Worm (Caenorhabditis elegans) whole organism, L4/young adult: ENCODE data around the gene irld-38.

ENCODE experiments used
- W03F9.2 ChIP-seq: fragments of 150-350 bp; optimal IDR thresholded peaks from 2 replicates; lab custom pipeline; 2014; ENCODE audit warnings: missing biosample characterization, missing genetic modification characterization
- dao-5 ChIP-seq: sonication (generic microtip); optimal IDR thresholded peaks from 2 replicates; lab custom pipeline; 2016; ENCODE audit warnings: missing genotype, missing genetic modification characterization, moderate library complexity, missing compliant biosample characterization
- him-1 ChIP-seq: sonication (generic microtip); optimal IDR thresholded peaks from 2 replicates; lab custom pipeline; 2016; ENCODE audit warnings: missing genotype, missing genetic modification reagents, missing genetic modification characterization, missing compliant biosample characterization

Gene irld-38

DNA sequence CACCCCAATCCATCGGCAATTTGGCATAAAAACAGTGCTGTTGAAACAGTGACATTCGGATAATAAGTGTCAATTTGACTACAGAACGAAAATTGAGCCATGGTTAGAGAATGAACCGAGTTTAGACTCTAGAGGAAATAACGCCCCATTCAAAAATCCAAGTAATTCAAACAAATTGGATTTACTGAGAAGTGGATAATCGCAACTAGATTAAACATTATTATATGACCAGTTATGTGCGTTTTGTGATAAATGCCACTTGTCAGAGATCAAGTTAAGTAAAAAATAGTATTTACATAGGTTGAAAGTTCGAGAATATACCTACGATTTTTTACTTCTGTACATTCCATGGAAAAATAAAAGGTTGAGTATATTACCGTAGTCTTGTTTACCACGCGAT lies 46.9 kb downstream of the irld-38 start, which contains the start of gene srw-139:
Gene srw-139, minus strand, starts transcription at position 101 of the 400 bp plus-strand sequence.
- no peak for TF ChIP-seq W03F9.2 (tag; lab: Kevin White, UChicago)
- no peak for TF ChIP-seq him-1 (tag; lab: Kevin White, UChicago)

DNA sequence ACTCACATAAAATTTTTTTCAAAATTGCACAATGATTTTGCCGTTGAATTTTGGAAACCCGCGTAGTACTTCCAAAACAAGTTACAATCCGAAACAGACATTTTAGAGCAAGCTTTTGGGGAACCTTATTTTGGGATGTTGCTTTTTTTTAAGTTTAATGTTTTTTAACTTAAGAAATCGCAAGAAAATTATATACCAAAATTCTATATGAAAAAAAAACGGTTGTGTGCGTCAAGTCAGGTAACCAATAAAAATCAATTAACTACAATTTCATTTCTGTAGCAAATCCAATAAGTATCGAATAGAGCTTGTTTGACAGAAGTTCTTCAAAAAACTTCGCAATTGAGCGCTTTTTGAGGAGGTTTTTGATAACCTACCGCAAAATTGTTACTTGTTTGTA lies 48.9 kb downstream of the irld-38 start, which contains the start of gene srw-117:
Gene srw-117, minus strand, starts transcription at position 101 of the 400 bp plus-strand sequence.
- TF ChIP-seq dao-5 (tag; lab: Kevin White, UChicago) (no peak), him-1 (tag; lab: Kevin White, UChicago) (no peak), W03F9.2 (tag; lab: Kevin White, UChicago) (no peak)

DNA sequence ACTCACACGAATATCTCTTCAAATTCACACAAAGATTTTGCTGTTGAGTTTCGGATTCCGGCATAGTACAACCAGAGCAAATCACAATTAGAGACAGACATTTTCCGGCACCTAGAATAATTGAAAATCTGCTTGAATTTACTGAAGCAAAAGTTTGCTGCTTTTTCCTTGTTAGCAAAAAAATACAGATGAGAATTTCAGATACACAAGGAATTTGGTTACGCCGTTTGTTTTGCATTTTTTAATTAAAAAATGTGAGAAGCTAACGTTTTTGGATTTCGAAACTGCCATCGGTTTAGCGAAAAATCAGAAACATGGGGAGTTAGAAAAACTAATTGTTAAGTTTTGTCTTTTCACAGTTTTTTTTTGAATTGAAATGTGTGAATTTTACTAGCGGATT lies 52.3 kb downstream of the irld-38 start, which contains the start of gene srw-118:
Gene srw-118, minus strand, starts transcription at position 101 of the 400 bp plus-strand sequence.
- TF ChIP-seq him-1 (tag; lab: Kevin White, UChicago) (no peak), W03F9.2 (tag; lab: Kevin White, UChicago) (no peak), dao-5 (tag; lab: Kevin White, UChicago) (no peak)
